Worm (Caenorhabditis elegans) whole organism, mixed stage, embryonic: Measurements from ENCODE around the gene nhr-260.

Experiments used
- ceh-39 ChIP-seq: fragments of 150-350 bp; optimal IDR thresholded peaks from 2 replicates; lab custom pipeline; 2014; ENCODE audit warnings: missing biosample characterization, missing genetic modification characterization
- drap-1 ChIP-seq: fragments of 200-800 bp; sonication (Bioruptor generic); optimal IDR thresholded peaks from 3 replicates; lab custom pipeline; 2018; ENCODE audit warnings: mild to moderate bottlenecking, missing genetic modification characterization, missing compliant biosample characterization
- elt-1 ChIP-seq: sonication (generic microtip); optimal IDR thresholded peaks from 2 replicates; lab custom pipeline; 2017; ENCODE audit warnings: missing genetic modification characterization, mild to moderate bottlenecking, missing compliant biosample characterization, antibody characterized with exemption, moderate library complexity, borderline replicate concordance; ENCODE audit not compliant: insufficient read depth
- elt-3 ChIP-seq: fragments of 150-350 bp; optimal IDR thresholded peaks from 2 replicates; lab custom pipeline; 2014; ENCODE audit warnings: missing biosample characterization, missing genetic modification characterization
- lin-32 ChIP-seq: fragments of 200-800 bp; sonication (Bioruptor generic); optimal IDR thresholded peaks from 2 replicates; lab custom pipeline; 2018; ENCODE audit warnings: mild to moderate bottlenecking, missing genetic modification characterization, missing compliant biosample characterization
- mep-1 ChIP-seq: fragments of 150-350 bp; optimal IDR thresholded peaks from 2 replicates; lab custom pipeline; 2017; ENCODE audit warnings: missing biosample characterization, missing genetic modification reagents, missing genetic modification characterization, inconsistent platforms
- nhr-76 ChIP-seq: sonication (generic microtip); optimal IDR thresholded peaks from 2 replicates; lab custom pipeline; 2017; ENCODE audit warnings: missing biosample characterization, missing genetic modification characterization
- snpc-4 ChIP-seq: fragments of 150-350 bp; optimal IDR thresholded peaks from 2 replicates; lab custom pipeline; 2014; ENCODE audit warnings: missing biosample characterization, missing genetic modification characterization
- tbx-8 ChIP-seq: fragments of 200-800 bp; sonication (Bioruptor generic); optimal IDR thresholded peaks from 2 replicates; lab custom pipeline; 2018; ENCODE audit warnings: mild to moderate bottlenecking, missing genetic modification characterization, moderate library complexity, missing compliant biosample characterization
- unc-39 ChIP-seq: fragments of 150-350 bp; optimal IDR thresholded peaks from 2 replicates; lab custom pipeline; 2014; ENCODE audit warnings: missing biosample characterization, missing genetic modification characterization

DNA sequence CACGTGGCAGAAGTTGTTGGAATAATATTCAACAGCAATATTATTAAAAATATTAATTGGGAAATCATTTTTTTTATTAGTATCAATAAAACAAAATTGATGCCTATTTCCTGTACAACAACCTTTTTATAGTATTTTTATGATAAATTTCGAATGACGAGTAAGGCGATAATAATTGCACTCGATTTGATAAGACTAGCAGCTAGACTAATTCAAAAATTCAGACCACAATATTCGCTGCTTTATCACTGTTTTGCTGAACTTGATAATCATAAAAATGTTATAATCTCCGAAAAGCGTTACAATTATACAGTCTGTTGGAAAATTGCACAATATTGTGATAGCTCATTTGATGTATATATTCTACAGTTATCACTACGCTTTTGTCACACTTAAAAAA lies 34.3 kb upstream of the nhr-260 start, which contains the start of gene oac-32:
- TF ChIP-seq ceh-39 (tag; lab: Kevin White, UChicago) (no peak), lin-32 (no peak), elt-3 (tag; lab: Kevin White, UChicago) (no peak), drap-1 (GFP tag; lab: Kevin White, UChicago) (no peak), unc-39 (tag; lab: Kevin White, UChicago) (no peak), snpc-4 (no peak), tbx-8 (GFP tag; lab: Kevin White, UChicago) (no peak), nhr-76 (no peak), mep-1 (tag; lab: Kevin White, UChicago) (no peak), elt-1 (tag; lab: Kevin White, UChicago) (no peak)
